Worm (Caenorhabditis elegans) whole organism, L4 larva: ENCODE data around the gene B0547.2.

Source experiments
- aly-2 ChIP-seq: sonication (generic microtip); optimal IDR thresholded peaks from 2 replicates; lab custom pipeline; 2018; ENCODE audit warnings: missing biosample characterization, missing genetic modification characterization
- fkh-10 ChIP-seq: fragments of 150-350 bp; optimal IDR thresholded peaks from 2 replicates; lab custom pipeline; 2014; ENCODE audit warnings: missing biosample characterization, missing genetic modification reagents, missing genetic modification characterization
- lin-13 ChIP-seq: fragments of 150-350 bp; optimal IDR thresholded peaks from 2 replicates; lab custom pipeline; 2014; ENCODE audit warnings: missing biosample characterization, missing genetic modification reagents, missing genetic modification characterization
- lin-38 ChIP-seq: fragments of 200-800 bp; sonication (Bioruptor generic); IDR thresholded peaks from 2 replicates; pipeline ENCODE4 v1.3.6; 2022; ENCODE audit warnings: missing genetic modification reagents, missing genetic modification characterization, missing compliant biosample characterization
- nhr-11 ChIP-seq: fragments of 150-350 bp; optimal IDR thresholded peaks from 2 replicates; lab custom pipeline; 2014; ENCODE audit warnings: missing biosample characterization, missing genetic modification characterization
- nhr-237 ChIP-seq: sonication (generic microtip); optimal IDR thresholded peaks from 2 replicates; lab custom pipeline; 2017; ENCODE audit warnings: missing biosample characterization, missing genetic modification characterization
- skn-1 ChIP-seq: fragments of 150-350 bp; optimal IDR thresholded peaks from 2 replicates; lab custom pipeline; 2014; ENCODE audit warnings: missing biosample characterization, missing genetic modification characterization
- zfp-2 ChIP-seq: sonication (generic microtip); optimal IDR thresholded peaks from 2 replicates; lab custom pipeline; 2016; ENCODE audit warnings: mild to moderate bottlenecking, missing genetic modification characterization, missing compliant biosample characterization
- zip-2 ChIP-seq: fragments of 150-350 bp; optimal IDR thresholded peaks from 2 replicates; lab custom pipeline; 2014; ENCODE audit warnings: missing biosample characterization, missing genetic modification characterization
- ztf-11 ChIP-seq: fragments of 150-350 bp; optimal IDR thresholded peaks from 2 replicates; lab custom pipeline; 2014; ENCODE audit warnings: missing biosample characterization, missing genetic modification characterization
- ztf-7 ChIP-seq: fragments of 150-350 bp; optimal IDR thresholded peaks from 2 replicates; lab custom pipeline; 2014; ENCODE audit warnings: missing biosample characterization, missing genetic modification characterization

DNA sequence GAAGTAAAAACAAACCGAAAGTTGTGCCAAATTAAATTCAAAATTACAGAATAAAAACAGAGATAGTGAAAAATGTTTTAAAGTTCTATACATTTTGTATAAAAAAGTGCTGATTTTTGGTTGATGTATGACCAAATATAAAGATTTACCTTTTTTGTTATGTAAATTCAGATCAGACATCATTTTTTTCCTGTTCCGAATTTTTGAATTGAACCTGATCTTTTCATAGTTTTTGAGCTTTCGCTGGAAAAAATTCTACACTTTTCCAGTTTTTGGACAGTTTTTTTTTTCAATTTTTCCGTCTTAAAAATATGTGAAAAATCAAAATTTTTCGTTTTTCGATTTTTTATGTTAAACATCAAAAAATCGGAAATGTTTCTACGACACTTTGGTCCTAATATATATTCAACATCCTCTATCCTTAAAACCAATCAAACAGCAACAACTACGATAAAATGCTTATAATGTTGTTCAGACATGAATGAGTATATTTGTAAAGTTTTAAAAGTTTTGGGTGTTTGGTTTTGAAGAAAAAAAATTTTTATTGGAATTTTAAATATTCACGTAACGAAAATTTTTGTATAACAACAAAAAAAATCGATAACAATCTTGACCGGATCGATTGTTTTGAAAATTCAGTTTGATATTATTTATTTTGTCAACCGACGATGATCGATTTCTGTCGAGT, 36.9 kb downstream of the B0547.2 start, which contains the start of the genes C55C3.7 and C55C3.6:
- TF ChIP-seq fkh-10 (GFP tag; lab: Kevin White, UChicago) (no peak), nhr-11 (tag; lab: Kevin White, UChicago) (no peak), zip-2 (tag; lab: Kevin White, UChicago) (no peak), zfp-2 (tag; lab: Kevin White, UChicago) (no peak), aly-2 (no peak), lin-13 (GFP tag; lab: Kevin White, UChicago) (no peak), ztf-7 (tag; lab: Kevin White, UChicago) (no peak), ztf-11 (tag; lab: Kevin White, UChicago) (no peak), skn-1 (tag; lab: Kevin White, UChicago) (no peak), lin-38 (GFP tag; lab: Robert Waterston, UW) (no peak), nhr-237 (tag; lab: Kevin White, UChicago) (no peak)
